Worm (Caenorhabditis elegans): Measurements from ENCODE around the gene F59E11.6.

DNA sequence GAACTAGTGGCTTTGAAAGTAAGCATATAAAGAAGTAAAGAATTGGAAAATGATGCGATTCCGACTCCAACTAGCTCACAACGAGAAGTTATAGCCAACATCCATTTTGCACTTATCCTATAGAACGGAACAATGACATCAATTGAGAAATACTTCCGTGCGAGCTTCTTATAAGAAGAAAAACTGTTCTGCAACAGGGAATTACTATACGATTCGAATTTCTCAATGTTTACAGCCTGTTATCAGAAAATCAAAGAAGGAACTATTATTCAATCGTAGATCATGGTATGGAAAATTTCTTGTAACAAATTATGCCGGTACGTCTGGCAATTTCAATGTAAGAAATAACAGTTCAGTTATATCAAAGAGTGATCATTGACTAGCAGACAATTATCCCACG is 5.8 kb upstream of the F59E11.6 start, which contains the start of gene str-85:
- TF ChIP-seq zag-1 (tag; optimal IDR thresholded peaks at IDR 0.05) (no peak), elt-3 (tag; optimal IDR thresholded peaks at IDR 0.05) (no peak), skn-1 (tag; optimal IDR thresholded peaks at IDR 0.05) (no peak), lsy-2 (tag; optimal IDR thresholded peaks at IDR 0.05) (no peak), nhr-77 (tag; optimal IDR thresholded peaks at IDR 0.05) (no peak), snpc-4 (tag; optimal IDR thresholded peaks at IDR 0.05) (no peak), alr-1 (tag; optimal IDR thresholded peaks at IDR 0.05) (no peak), C34F6.9 (tag; optimal IDR thresholded peaks at IDR 0.05) (no peak), ceh-82 (tag; optimal IDR thresholded peaks at IDR 0.05) (no peak), nhr-10 (tag; optimal IDR thresholded peaks at IDR 0.05) (no peak), F13H6.1 (tag; optimal IDR thresholded peaks at IDR 0.05) (no peak), blmp-1 (tag; optimal IDR thresholded peaks at IDR 0.05; ENCODE audit: insufficient read depth) (no peak), sma-9 (GFP tag; optimal IDR thresholded peaks at IDR 0.05) (no peak), sma-9 (tag; optimal IDR thresholded peaks at IDR 0.05) (no peak), elt-1 (tag; optimal IDR thresholded peaks at IDR 0.05) (no peak)
